Fruit fly (Drosophila melanogaster): ENCODE data around the gene Fuca.
A peak's percentile ranks its signal among the peaks of the same experiment; 100 is the strongest.

Gene Fuca

dm6 chr3L:11493090-11493807, 29.3 kb downstream of the Fuca start (continued):
- TF ChIP-seq CG7963 (GFP tag; IDR thresholded peaks at IDR 0.05; ENCODE audit: partially characterized antibody) = no peak
- peak in 1 of 2 experiments; percentile 76 for TF ChIP-seq eve (GFP tag; optimal IDR thresholded peaks at IDR 0.05)
- no peak for TF ChIP-seq CG10565 (GFP tag; optimal IDR thresholded peaks at IDR 0.05)
- TF ChIP-seq CG10431 (GFP tag; optimal IDR thresholded peaks at IDR 0.05) = peak; percentile 51
- TF ChIP-seq dpn (GFP tag; optimal IDR thresholded peaks at IDR 0.05) = no peak
- peak; percentile 57; the same call in 3 of the 4 replicates for TF ChIP-seq Dll (GFP tag; IDR thresholded peaks at IDR 0.05; ENCODE audit: partially characterized antibody)
- TF ChIP-seq Bdp1 (GFP tag; optimal IDR thresholded peaks at IDR 0.05) = no peak
- peak; percentile 63 for TF ChIP-seq CG34376 (GFP tag; optimal IDR thresholded peaks at IDR 0.05)
- TF ChIP-seq esg (GFP tag; conservative IDR thresholded peaks at IDR 0.05) = no peak
- TF ChIP-seq br (optimal IDR thresholded peaks at IDR 0.05) = no peak
- TF ChIP-seq CG4617 (GFP tag; optimal IDR thresholded peaks at IDR 0.05; ENCODE audit: borderline replicate concordance) = no peak
- TF ChIP-seq ato (GFP tag; IDR thresholded peaks at IDR 0.05; ENCODE audit: partially characterized antibody) = no peak
- TF ChIP-seq CG32532 (GFP tag; IDR thresholded peaks at IDR 0.05) = peak; percentile 48; the same call in 1 of the 2 replicates
- no peak for TF ChIP-seq CG1024 (GFP tag; IDR thresholded peaks at IDR 0.05)
- no peak for TF ChIP-seq gsb-n (tag; optimal IDR thresholded peaks at IDR 0.05)
- TF ChIP-seq ranshi (GFP tag; IDR thresholded peaks at IDR 0.05) = no peak
- no peak for TF ChIP-seq CG6254 (GFP tag; optimal IDR thresholded peaks at IDR 0.05)
- peak; percentile 79 for TF ChIP-seq kni (GFP tag; optimal IDR thresholded peaks at IDR 0.05)
- TF ChIP-seq knrl (GFP tag; IDR thresholded peaks at IDR 0.05; ENCODE audit: partially characterized antibody) = no peak
- no peak for TF ChIP-seq CG2678 (tag; optimal IDR thresholded peaks at IDR 0.05)
- no peak for TF ChIP-seq Hey (tag; optimal IDR thresholded peaks at IDR 0.05)
- no peak for TF ChIP-seq CG18764 (GFP tag; optimal IDR thresholded peaks at IDR 0.05)
- no peak for TF ChIP-seq kay (GFP tag; optimal IDR thresholded peaks at IDR 0.05)
- TF ChIP-seq slou (GFP tag; optimal IDR thresholded peaks at IDR 0.05) = no peak
- no peak for TF ChIP-seq schlank (tag; optimal IDR thresholded peaks at IDR 0.05)
- peak; percentile 52; the same call in 1 of the 3 replicates for TF ChIP-seq CG34422 (GFP tag; IDR thresholded peaks at IDR 0.05)
- TF ChIP-seq Mad (GFP tag; optimal IDR thresholded peaks at IDR 0.05) = no peak
- no peak for TF ChIP-seq CG1233 (GFP tag; optimal IDR thresholded peaks at IDR 0.05)
- no peak for TF ChIP-seq Neu2 (GFP tag; optimal IDR thresholded peaks at IDR 0.05; ENCODE audit: borderline replicate concordance)
- no peak for TF ChIP-seq pita (GFP tag; optimal IDR thresholded peaks at IDR 0.05)
- no peak for TF ChIP-seq CG8765 (GFP tag; IDR thresholded peaks at IDR 0.05)
- no peak; the same call in 1 of the 2 replicates for TF ChIP-seq seq (GFP tag; IDR thresholded peaks at IDR 0.05)
- TF ChIP-seq dmrt99B (tag; optimal IDR thresholded peaks at IDR 0.05) = no peak
- 0 out of 2 replicates have a peak, but pooled peaks have one; percentile 5 for TF ChIP-seq sim (GFP tag; IDR thresholded peaks at IDR 0.05)
- no peak for TF ChIP-seq Dfd (GFP tag; optimal IDR thresholded peaks at IDR 0.05)
- TF ChIP-seq ken (GFP tag; IDR thresholded peaks at IDR 0.05) = no peak
- TF ChIP-seq CG7928 (GFP tag; optimal IDR thresholded peaks at IDR 0.05) = no peak
- no peak for TF ChIP-seq Taf1 (GFP tag; IDR thresholded peaks at IDR 0.05)
- TF ChIP-seq dimm (GFP tag; IDR thresholded peaks at IDR 0.05) = no peak
- TF ChIP-seq h (optimal IDR thresholded peaks at IDR 0.05) = no peak
- TF ChIP-seq CG17361 (GFP tag; IDR thresholded peaks at IDR 0.05) = no peak
- no peak; the same call in 2 of the 3 replicates for TF ChIP-seq so (GFP tag; IDR thresholded peaks at IDR 0.05)
- TF ChIP-seq Sox102F (GFP tag; optimal IDR thresholded peaks at IDR 0.05) = no peak
- peak; percentile 30; the same call in 1 of the 2 replicates for TF ChIP-seq CG42726 (GFP tag; IDR thresholded peaks at IDR 0.05; ENCODE audit: partially characterized antibody)
- TF ChIP-seq CG17568 (GFP tag; optimal IDR thresholded peaks at IDR 0.05) = no peak
- no peak for TF ChIP-seq CG5953 (GFP tag; IDR thresholded peaks at IDR 0.05)
- TF ChIP-seq CG7839 (tag; optimal IDR thresholded peaks at IDR 0.05) = no peak
- TF ChIP-seq ind (GFP tag; optimal IDR thresholded peaks at IDR 0.05) = no peak
- no peak for TF ChIP-seq E2f1 (GFP tag; IDR thresholded peaks at IDR 0.05)
- TF ChIP-seq Scr (GFP tag; IDR thresholded peaks at IDR 0.05; ENCODE audit: partially characterized antibody) = peak; percentile 25; the same call in 1 of the 2 replicates
